Worm (Caenorhabditis elegans): ENCODE results near the gene lipl-5.

DNA sequence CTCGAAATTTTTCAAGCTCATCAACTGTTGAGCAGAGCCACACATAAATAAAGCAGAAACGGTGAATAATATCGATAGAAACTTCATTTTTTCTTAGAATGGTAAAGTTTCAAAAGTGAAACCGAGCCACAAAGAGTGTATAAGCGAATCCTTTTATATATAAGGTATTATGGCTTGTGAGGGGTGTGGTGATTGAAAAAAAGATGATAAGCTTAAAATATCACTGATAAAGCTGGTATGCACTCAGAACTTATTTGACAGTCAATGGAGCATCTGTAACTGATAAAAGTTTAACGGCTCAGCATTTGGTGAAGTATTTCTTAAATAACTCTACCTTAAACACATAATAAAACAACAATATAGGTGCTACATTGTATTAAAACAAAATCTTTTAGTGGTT is 29.1 kb downstream of the lipl-5 start, which contains the start of gene dod-19:
- TF ChIP-seq ham-2 (GFP tag; optimal IDR thresholded peaks at IDR 0.05): no peak
- no peak for TF ChIP-seq cnd-1 (tag; optimal IDR thresholded peaks at IDR 0.05)
- no peak for TF ChIP-seq lin-13 (tag; optimal IDR thresholded peaks at IDR 0.05)
- TF ChIP-seq mep-1 (tag; optimal IDR thresholded peaks at IDR 0.05): no peak
- no peak for TF ChIP-seq ceh-39 (tag; optimal IDR thresholded peaks at IDR 0.05)
- TF ChIP-seq drap-1 (GFP tag; optimal IDR thresholded peaks at IDR 0.05): no peak
- no peak for TF ChIP-seq pha-4 (tag; optimal IDR thresholded peaks at IDR 0.05)
- TF ChIP-seq nhr-76 (tag; optimal IDR thresholded peaks at IDR 0.05): no peak
- TF ChIP-seq ztf-11 (tag; optimal IDR thresholded peaks at IDR 0.05): no peak
- TF ChIP-seq nhr-237 (tag; optimal IDR thresholded peaks at IDR 0.05): no peak
- no peak for TF ChIP-seq nhr-28 (tag; optimal IDR thresholded peaks at IDR 0.05)
- TF ChIP-seq blmp-1 (tag; optimal IDR thresholded peaks at IDR 0.05): no peak
- no peak for TF ChIP-seq bed-3 (GFP tag; optimal IDR thresholded peaks at IDR 0.05)
- TF ChIP-seq unc-62 (GFP tag; optimal IDR thresholded peaks at IDR 0.05): no peak

Measured in whole organism, mixed stage, embryonic.